Worm (Caenorhabditis elegans) whole organism, L1 larva: Measurements from ENCODE around the gene T12D8.5.
A peak's percentile ranks its signal among the peaks of the same experiment; 100 is the strongest.

Experiments used
- C34B4.2 ChIP-seq: sonication (generic microtip); optimal IDR thresholded peaks from 2 replicates; lab custom pipeline; 2017; ENCODE audit warnings: mild to moderate bottlenecking, missing genetic modification characterization, missing compliant biosample characterization
- aha-1 ChIP-seq: fragments of 150-350 bp; optimal IDR thresholded peaks from 2 replicates; lab custom pipeline; 2014; ENCODE audit warnings: missing biosample characterization, missing genetic modification characterization
- alr-1 ChIP-seq: fragments of 200-800 bp; sonication (Bioruptor generic); optimal IDR thresholded peaks from 2 replicates; lab custom pipeline; 2018; ENCODE audit warnings: borderline replicate concordance, mild to moderate bottlenecking, missing genetic modification characterization, missing compliant biosample characterization
- aly-2 ChIP-seq: fragments of 150-350 bp; optimal IDR thresholded peaks from 2 replicates; lab custom pipeline; 2014; ENCODE audit warnings: missing biosample characterization, missing genetic modification characterization
- blmp-1 ChIP-seq: fragments of 150-350 bp; optimal IDR thresholded peaks from 2 replicates; lab custom pipeline; 2014; ENCODE audit warnings: missing biosample characterization, missing genetic modification characterization
- ceh-90 ChIP-seq: sonication (generic microtip); optimal IDR thresholded peaks from 2 replicates; lab custom pipeline; 2016; ENCODE audit warnings: missing genetic modification characterization, missing compliant biosample characterization
- ces-1 ChIP-seq: fragments of 150-350 bp; optimal IDR thresholded peaks from 2 replicates; lab custom pipeline; 2014; ENCODE audit warnings: missing biosample characterization, missing genetic modification reagents, missing genetic modification characterization
- efl-1 ChIP-seq, 4 experiments: fragments of 150-350 bp; optimal IDR thresholded peaks in 3 of 4; peaks in 1 of 4; 1 replicate in 1 of 4; 2 replicates in 3 of 4; lab custom pipeline; 2014; ENCODE audit warnings: missing biosample characterization in 2 of 4, missing genetic modification characterization in 2 of 4, missing genetic modification reagents in 2 of 4
- efl-3 ChIP-seq: fragments of 200-800 bp; sonication (Bioruptor generic); optimal IDR thresholded peaks from 2 replicates; lab custom pipeline; 2018; ENCODE audit warnings: mild to moderate bottlenecking, missing genetic modification characterization, missing compliant biosample characterization
- fkh-4 ChIP-seq: sonication (generic microtip); optimal IDR thresholded peaks from 2 replicates; lab custom pipeline; 2016; ENCODE audit warnings: missing compliant biosample characterization, missing genetic modification characterization, borderline replicate concordance
- hlh-17 ChIP-seq: fragments of 200-800 bp; sonication (Bioruptor generic); optimal IDR thresholded peaks from 2 replicates; lab custom pipeline; 2018; ENCODE audit warnings: missing genetic modification characterization, mild to moderate bottlenecking, missing compliant biosample characterization, moderate library complexity, borderline replicate concordance
- hlh-4 ChIP-seq: sonication (generic microtip); optimal IDR thresholded peaks from 2 replicates; lab custom pipeline; 2016; ENCODE audit warnings: mild to moderate bottlenecking, missing genetic modification characterization, missing compliant biosample characterization
- lin-14 ChIP-seq: fragments of 200-800 bp; sonication (Bioruptor generic); optimal IDR thresholded peaks from 2 replicates; lab custom pipeline; 2018; ENCODE audit warnings: mild to moderate bottlenecking, missing genetic modification characterization, moderate library complexity, missing compliant biosample characterization
- lin-35 ChIP-seq, 2 experiments: fragments of 150-350 bp; optimal IDR thresholded peaks; 2 replicates each; lab custom pipeline; 2014; ENCODE audit warnings: missing biosample characterization in 2 of 2, missing genetic modification characterization in 2 of 2, missing genetic modification reagents in 2 of 2
- lsy-2 ChIP-seq, 2 experiments: fragments of 150-350 bp; optimal IDR thresholded peaks; 2 replicates each; lab custom pipeline; 2014; ENCODE audit warnings: missing biosample characterization in 2 of 2, missing genetic modification characterization in 2 of 2
- mab-9 ChIP-seq: fragments of 200-800 bp; sonication (Bioruptor generic); IDR thresholded peaks from 2 replicates; pipeline ENCODE4 v1.3.6; 2022; ENCODE audit warnings: missing genetic modification reagents, missing genetic modification characterization, missing compliant biosample characterization
- mef-2 ChIP-seq: fragments of 150-350 bp; optimal IDR thresholded peaks from 2 replicates; lab custom pipeline; 2014; ENCODE audit warnings: missing biosample characterization, missing genetic modification characterization
- nhr-20 ChIP-seq: sonication (generic microtip); optimal IDR thresholded peaks from 2 replicates; lab custom pipeline; 2016; ENCODE audit warnings: mild to moderate bottlenecking, missing genetic modification characterization, missing compliant biosample characterization
- nhr-71 ChIP-seq: sonication (generic microtip); optimal IDR thresholded peaks from 2 replicates; lab custom pipeline; 2016; ENCODE audit warnings: mild to moderate bottlenecking, missing genetic modification characterization, moderate library complexity, missing compliant biosample characterization
- nhr-77 ChIP-seq: fragments of 150-350 bp; optimal IDR thresholded peaks from 2 replicates; lab custom pipeline; 2014; ENCODE audit warnings: missing biosample characterization, missing genetic modification characterization
- nhr-84 ChIP-seq: sonication (generic microtip); optimal IDR thresholded peaks from 2 replicates; lab custom pipeline; 2017; ENCODE audit warnings: missing biosample characterization, missing genetic modification characterization
- nhr-85 ChIP-seq: sonication (generic microtip); peaks from one replicate; lab custom pipeline; 2016; ENCODE audit warnings: missing genetic modification characterization, inconsistent platforms, missing compliant biosample characterization
- pax-3 ChIP-seq: fragments of 200-800 bp; sonication (Bioruptor generic); optimal IDR thresholded peaks from 2 replicates; lab custom pipeline; 2018; ENCODE audit warnings: mild to moderate bottlenecking, missing genetic modification characterization, moderate library complexity, missing compliant biosample characterization
- pqm-1 ChIP-seq: sonication (generic microtip); optimal IDR thresholded peaks from 3 replicates; lab custom pipeline; 2017; ENCODE audit warnings: missing biosample characterization, missing genetic modification characterization
- snpc-4 ChIP-seq: fragments of 150-350 bp; optimal IDR thresholded peaks from 2 replicates; lab custom pipeline; 2014; ENCODE audit warnings: missing biosample characterization, missing genetic modification characterization
- sup-37 ChIP-seq: fragments of 200-800 bp; sonication (Bioruptor generic); optimal IDR thresholded peaks from 2 replicates; lab custom pipeline; 2018; ENCODE audit warnings: mild to moderate bottlenecking, missing genetic modification characterization, missing compliant biosample characterization
- tbx-2 ChIP-seq: sonication (generic microtip); optimal IDR thresholded peaks from 2 replicates; lab custom pipeline; 2016; ENCODE audit warnings: missing genetic modification characterization, missing compliant biosample characterization
- unc-86 ChIP-seq: sonication (generic microtip); optimal IDR thresholded peaks from 2 replicates; lab custom pipeline; 2016; ENCODE audit warnings: missing genetic modification characterization, missing compliant biosample characterization
- vab-15 ChIP-seq: sonication (generic microtip); optimal IDR thresholded peaks from 2 replicates; lab custom pipeline; 2017; ENCODE audit warnings: missing genotype, mild to moderate bottlenecking, missing genetic modification characterization, missing compliant biosample characterization
- ztf-11 ChIP-seq, 2 experiments: sonication (generic microtip); optimal IDR thresholded peaks; 2 replicates each; lab custom pipeline; 2016 to 2017; ENCODE audit warnings: missing genetic modification characterization in 2 of 2, missing biosample characterization in 1 of 2, missing compliant biosample characterization in 1 of 2

T12D8.5 gene

DNA sequence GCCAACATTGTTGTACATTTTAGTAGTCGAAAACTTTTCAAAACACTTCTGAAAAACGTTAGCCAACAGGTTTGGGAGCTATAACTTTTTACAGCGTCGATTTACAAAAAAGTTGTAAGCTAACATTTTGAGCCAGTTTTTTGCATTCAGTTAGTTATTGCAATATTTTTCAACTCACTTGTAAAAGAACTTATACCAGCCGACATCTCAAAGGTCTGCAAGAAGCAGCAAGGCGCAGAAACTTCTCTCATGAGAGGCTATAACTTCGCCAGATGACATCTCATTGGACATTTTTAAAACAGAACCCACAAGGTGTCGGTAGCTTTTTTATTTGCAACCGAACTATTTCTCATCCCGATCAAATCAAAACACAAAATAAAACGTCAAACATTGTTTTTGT lies 42.9 kb upstream of the T12D8.5 start:
- TF ChIP-seq efl-3 (GFP tag; lab: Kevin White, UChicago) = no peak
- TF ChIP-seq mab-9 (GFP tag; lab: Robert Waterston, UW) = no peak
- TF ChIP-seq nhr-77 = no peak
- TF ChIP-seq sup-37 = no peak
- no peak for TF ChIP-seq efl-1 (optimal IDR thresholded peaks at IDR 0.05; lab: Kevin White, UChicago)
- peak in 1 of 2 experiments; percentile 15 for TF ChIP-seq efl-1 (GFP tag; optimal IDR thresholded peaks at IDR 0.05 in 1 of 2; lab: Kevin White, UChicago)

- TF ChIP-seq pqm-1 (tag; lab: Kevin White, UChicago) = no peak
- TF ChIP-seq lin-35 (GFP tag; optimal IDR thresholded peaks at IDR 0.05; lab: Kevin White, UChicago) = no peak
- no peak for TF ChIP-seq efl-1 (optimal IDR thresholded peaks at IDR 0.05; lab: Kevin White, UChicago)
- peak in 1 of 2 experiments; percentile 37 for TF ChIP-seq efl-1 (GFP tag; optimal IDR thresholded peaks at IDR 0.05 in 1 of 2; lab: Kevin White, UChicago)
- TF ChIP-seq aha-1 (tag; lab: Kevin White, UChicago) = no peak
- no peak for TF ChIP-seq ceh-90 (tag; lab: Kevin White, UChicago)
- TF ChIP-seq mef-2 (tag; lab: Kevin White, UChicago) = no peak
- TF ChIP-seq pax-3 (tag; lab: Kevin White, UChicago) = no peak
- TF ChIP-seq fkh-4 (tag; lab: Kevin White, UChicago) = no peak
Measured at ce11 chrIII:13667739-13668138, 41.2 kb upstream of the T12D8.5 start, which contains the start of gene flp-15. TSS of gene flp-15 (minus strand) at chrIII:13667839.

DNA sequence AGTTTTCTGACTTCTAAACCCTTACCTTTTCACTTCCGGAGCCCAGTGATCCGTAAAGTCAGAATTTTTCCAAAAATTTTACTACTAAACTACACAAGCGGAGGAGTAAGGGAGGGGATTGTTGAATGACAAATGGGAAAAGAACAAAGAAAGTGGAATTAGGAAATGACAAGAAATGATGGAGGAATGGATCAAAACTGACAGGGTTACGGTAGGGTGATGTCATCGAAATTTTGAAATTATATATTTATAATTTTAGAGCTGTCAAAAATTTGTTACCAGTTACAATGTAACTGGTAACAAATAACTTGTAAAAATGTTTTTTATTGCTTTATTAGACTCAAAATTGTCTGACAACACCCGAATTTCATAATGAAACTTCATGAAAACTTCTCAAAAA lies 39.8 kb upstream of the T12D8.5 start:
- TF ChIP-seq lsy-2 (tag; optimal IDR thresholded peaks at IDR 0.05; lab: Kevin White, UChicago) = peak in 1 of 2 experiments; percentile 25
- no peak for TF ChIP-seq C34B4.2

DNA sequence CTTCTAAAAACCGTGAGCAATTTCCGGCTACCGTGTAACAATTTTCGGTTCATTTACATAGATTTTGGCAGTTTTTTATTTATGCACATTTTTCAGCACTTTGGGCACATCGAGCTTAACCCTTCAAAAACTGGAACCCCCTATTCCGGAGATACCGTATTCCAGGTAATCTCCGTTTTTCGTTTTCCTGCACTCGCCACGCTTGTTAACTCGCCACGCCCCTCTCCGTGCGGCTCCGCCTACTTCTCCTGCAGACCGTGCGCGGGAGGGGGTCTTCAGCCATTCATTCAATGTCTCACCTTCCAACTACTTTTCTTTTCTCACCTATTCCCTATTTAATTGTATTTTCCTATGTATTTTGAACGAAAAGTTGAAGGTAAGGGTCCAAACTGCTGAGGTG lies 33.5 kb upstream of the T12D8.5 start:
- TF ChIP-seq nhr-77 (no peak), nhr-85 (tag; lab: Kevin White, UChicago) (no peak), blmp-1 (tag; lab: Kevin White, UChicago) (peak; percentile 27), hlh-4 (tag; lab: Kevin White, UChicago) (no peak), nhr-84 (tag; lab: Kevin White, UChicago) (no peak), efl-1 (optimal IDR thresholded peaks at IDR 0.05; lab: Kevin White, UChicago) (no peak), efl-1 (GFP tag; optimal IDR thresholded peaks at IDR 0.05 in 1 of 2; lab: Kevin White, UChicago) (peak in 1 of 2 experiments; percentile 85), snpc-4 (tag; lab: Kevin White, UChicago) (no peak), tbx-2 (no peak)

DNA sequence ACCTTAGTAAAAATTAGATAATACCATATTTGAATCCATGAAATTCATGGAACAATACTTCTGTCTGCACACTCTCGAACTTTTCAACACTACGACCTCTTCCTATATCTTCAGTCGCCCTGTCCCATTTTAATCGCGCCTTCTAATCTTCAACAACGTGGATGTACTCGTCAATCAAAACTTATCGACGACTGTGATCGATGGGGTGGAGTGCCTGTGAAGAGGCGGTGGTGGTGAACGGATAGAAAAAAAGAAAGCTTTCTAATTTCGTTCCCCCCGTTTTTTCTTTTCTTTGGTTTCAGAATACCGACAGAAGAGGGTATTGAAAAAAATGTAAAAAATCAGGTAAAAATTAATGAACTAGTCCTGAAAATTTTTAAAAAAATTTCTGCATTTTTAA lies 32.4 kb upstream of the T12D8.5 start:
- TF ChIP-seq blmp-1 (tag; lab: Kevin White, UChicago) = peak; percentile 78
- TF ChIP-seq fkh-4 (tag; lab: Kevin White, UChicago) = no peak
- TF ChIP-seq lin-14 (GFP tag; lab: Kevin White, UChicago) = peak; percentile 35
- TF ChIP-seq, all 84 proteins: peak for 2

DNA sequence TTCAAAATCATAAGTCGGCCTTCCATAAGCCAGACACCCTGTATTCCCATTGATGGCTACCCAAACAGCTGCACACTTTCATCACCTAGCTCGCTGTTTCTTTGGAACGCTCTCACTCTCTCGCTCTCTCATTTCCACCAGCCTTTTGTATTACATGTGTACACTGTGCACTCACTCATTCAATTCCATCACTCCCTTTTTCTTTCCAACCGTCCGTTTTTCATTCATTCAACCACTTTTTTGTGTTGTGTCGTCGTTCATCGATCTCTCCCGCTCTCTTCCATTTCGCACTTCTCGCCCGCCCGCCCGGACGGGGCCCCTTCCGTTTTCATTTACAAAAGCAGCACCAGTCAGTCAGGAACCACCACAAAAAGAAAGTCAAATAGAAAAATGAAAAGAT lies 31.4 kb upstream of the T12D8.5 start:
- no peak for TF ChIP-seq hlh-17 (GFP tag; lab: Kevin White, UChicago)
- peak; percentile 52 for TF ChIP-seq lin-14 (GFP tag; lab: Kevin White, UChicago)

- TF ChIP-seq alr-1 (no peak), nhr-20 (tag; lab: Kevin White, UChicago) (no peak), efl-1 (optimal IDR thresholded peaks at IDR 0.05; lab: Kevin White, UChicago) (no peak), efl-1 (GFP tag; optimal IDR thresholded peaks at IDR 0.05 in 1 of 2; lab: Kevin White, UChicago) (peak in 1 of 2 experiments; percentile 43)
Measured at ce11 chrIII:13656680-13657079, 30.1 kb upstream of the T12D8.5 start.

DNA sequence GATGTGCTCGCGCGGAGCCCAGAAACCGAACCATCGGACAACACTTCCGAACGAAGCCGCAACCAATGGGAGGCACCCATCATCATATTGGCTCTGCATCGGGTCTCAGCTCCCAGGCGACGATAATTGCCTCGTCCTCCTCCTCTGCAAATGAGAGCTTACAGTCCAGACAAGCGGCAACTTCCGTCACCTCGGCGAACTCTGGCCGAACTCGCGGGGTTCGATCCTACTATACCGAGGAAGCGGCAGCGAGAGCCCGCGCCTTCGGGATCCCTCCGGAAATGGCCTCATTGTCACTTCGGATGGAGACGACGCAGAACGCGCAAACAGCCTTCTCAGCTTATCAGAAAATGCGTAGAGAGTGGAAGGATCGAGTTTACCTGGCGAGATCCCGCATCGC lies 28.4 kb upstream of the T12D8.5 start:
- TF ChIP-seq ceh-90 (tag; lab: Kevin White, UChicago) (no peak), vab-15 (tag; lab: Kevin White, UChicago) (no peak), ces-1 (no peak), unc-86 (tag; lab: Kevin White, UChicago) (no peak), ztf-11 (tag; optimal IDR thresholded peaks at IDR 0.05; lab: Kevin White, UChicago) (no peak), aly-2 (tag; lab: Kevin White, UChicago) (no peak), nhr-71 (tag; lab: Kevin White, UChicago) (no peak)
